Fruit fly (Drosophila melanogaster) whole organism, pupa: ENCODE results near the gene mael.

Experiments used
- CG10348 ChIP-seq: fragments of 200-800 bp; sonication (Bioruptor generic); IDR thresholded peaks from 2 replicates; pipeline ENCODE4 v1.3.6; 2022; ENCODE audit warnings: missing biosample characterization, missing genetic modification characterization
- CG12605 ChIP-seq: fragments of 200-800 bp; sonication (Bioruptor generic); IDR thresholded peaks from 2 replicates; pipeline ENCODE4 v1.3.6; 2022; ENCODE audit warnings: missing biosample characterization, missing genetic modification characterization
- CG13204 ChIP-seq: fragments of 200-800 bp; sonication (Bioruptor generic); optimal IDR thresholded peaks from 2 replicates; lab custom pipeline; 2018; ENCODE audit warnings: missing biosample characterization, mild to moderate bottlenecking, missing genetic modification characterization, moderate library complexity
- CG14655 ChIP-seq: fragments of 200-800 bp; sonication (Bioruptor generic); optimal IDR thresholded peaks from 3 replicates; lab custom pipeline; 2017; ENCODE audit warnings: mild to moderate bottlenecking, missing biosample characterization, missing genetic modification reagents, missing genetic modification characterization
- CG15710 ChIP-seq: fragments of 200-800 bp; sonication (Bioruptor generic); optimal IDR thresholded peaks from 2 replicates; lab custom pipeline; 2018; ENCODE audit warnings: missing biosample characterization, mild to moderate bottlenecking, missing genetic modification characterization, moderate library complexity
- CG17806 ChIP-seq: fragments of 200-800 bp; sonication (Bioruptor generic); optimal IDR thresholded peaks from 2 replicates; lab custom pipeline; 2018; ENCODE audit warnings: missing biosample characterization, mild to moderate bottlenecking, missing genetic modification characterization, moderate library complexity
- CG32121 ChIP-seq: fragments of 200-800 bp; sonication (Bioruptor generic); IDR thresholded peaks from 2 replicates; pipeline ENCODE4 v1.3.6; 2022; ENCODE audit warnings: missing biosample characterization, missing genetic modification characterization
- CG34367 ChIP-seq: fragments of 200-800 bp; sonication (Bioruptor generic); optimal IDR thresholded peaks from 2 replicates; lab custom pipeline; 2018; ENCODE audit warnings: missing biosample characterization, mild to moderate bottlenecking, missing genetic modification characterization
- CG4496 ChIP-seq: fragments of 200-800 bp; sonication (Bioruptor generic); IDR thresholded peaks from 3 replicates; pipeline ENCODE4 v1.3.6; 2022; ENCODE audit warnings: missing biosample characterization, missing genetic modification characterization
- CG8159 ChIP-seq: fragments of 200-800 bp; sonication (Bioruptor generic); optimal IDR thresholded peaks from 3 replicates; lab custom pipeline; 2018; ENCODE audit warnings: missing biosample characterization, mild to moderate bottlenecking, missing genetic modification characterization, moderate library complexity
- CG8301 ChIP-seq: fragments of 200-800 bp; sonication (Bioruptor generic); optimal IDR thresholded peaks from 2 replicates; lab custom pipeline; 2018; ENCODE audit warnings: missing biosample characterization, mild to moderate bottlenecking, missing genetic modification characterization
- CG9948 ChIP-seq: fragments of 200-800 bp; sonication (Bioruptor generic); optimal IDR thresholded peaks from 2 replicates; lab custom pipeline; 2018; ENCODE audit warnings: missing biosample characterization, mild to moderate bottlenecking, missing genetic modification characterization, moderate library complexity
- D1 ChIP-seq: fragments of 200-800 bp; sonication (Bioruptor generic); optimal IDR thresholded peaks from 2 replicates; lab custom pipeline; 2018; ENCODE audit warnings: missing biosample characterization, mild to moderate bottlenecking, missing genetic modification characterization, moderate library complexity
- EcR ChIP-seq: fragments of 200-800 bp; sonication (Bioruptor generic); optimal IDR thresholded peaks from 3 replicates; lab custom pipeline; 2019; ENCODE audit warnings: missing biosample characterization, missing genetic modification characterization, mild to moderate bottlenecking, moderate library complexity, missing genetic modification reagents
- Ets98B ChIP-seq: fragments of 200-800 bp; sonication (Bioruptor generic); IDR thresholded peaks from 2 replicates; pipeline ENCODE4 v1.3.6; 2022; ENCODE audit warnings: missing biosample characterization, missing genetic modification characterization
- Pif1A ChIP-seq: fragments of 200-800 bp; sonication (Bioruptor generic); optimal IDR thresholded peaks from 3 replicates; lab custom pipeline; 2016; ENCODE audit warnings: missing biosample characterization, missing genetic modification characterization
- Pif1B ChIP-seq: fragments of 200-800 bp; sonication (Bioruptor generic); optimal IDR thresholded peaks from 3 replicates; lab custom pipeline; 2016; ENCODE audit warnings: missing biosample characterization, missing genetic modification characterization
- Snoo ChIP-seq: fragments of 200-800 bp; sonication (Bioruptor generic); optimal IDR thresholded peaks from 3 replicates; lab custom pipeline; 2017; ENCODE audit warnings: missing biosample characterization, mild to moderate bottlenecking, missing genetic modification characterization, inconsistent platforms
- fd96Ca ChIP-seq: fragments of 200-800 bp; sonication (Bioruptor generic); IDR thresholded peaks from 3 replicates; pipeline ENCODE4 v1.3.6; 2022; ENCODE audit warnings: missing biosample characterization, missing genetic modification characterization
- gl ChIP-seq: fragments of 200-800 bp; sonication (Bioruptor generic); optimal IDR thresholded peaks from 2 replicates; lab custom pipeline; 2018; ENCODE audit warnings: missing biosample characterization, mild to moderate bottlenecking, missing genetic modification characterization
- rn ChIP-seq: fragments of 200-800 bp; sonication (Bioruptor generic); IDR thresholded peaks from 2 replicates; pipeline ENCODE4 v1.3.6; 2022; ENCODE audit warnings: missing biosample characterization, missing genetic modification characterization

mael gene

dm6 chr3L:22724046-22724771, 3.2 kb downstream of the mael start:
- no peak for TF ChIP-seq Ets98B
- TF ChIP-seq CG8159 (tag; lab: Kevin White, UChicago): no peak
- no peak for TF ChIP-seq CG14655 (GFP tag; lab: Kevin White, UChicago)
- no peak for TF ChIP-seq D1 (tag; lab: Kevin White, UChicago)
- no peak for TF ChIP-seq gl (tag; lab: Kevin White, UChicago)
- no peak for TF ChIP-seq Snoo (tag; lab: Kevin White, UChicago)
- TF ChIP-seq CG17806: no peak
- TF ChIP-seq CG8301 (tag; lab: Kevin White, UChicago): no peak
- no peak for TF ChIP-seq CG32121 (GFP tag; lab: Robert Waterston, UW)
- no peak for TF ChIP-seq CG10348
- TF ChIP-seq CG13204 (GFP tag; lab: Kevin White, UChicago): no peak
- no peak for TF ChIP-seq Pif1B (GFP tag; lab: Kevin White, UChicago)
- no peak for TF ChIP-seq CG15710 (tag; lab: Kevin White, UChicago)
- TF ChIP-seq fd96Ca (GFP tag; lab: Robert Waterston, UW): no peak
- no peak for TF ChIP-seq CG4496
- no peak for TF ChIP-seq CG34367 (tag; lab: Kevin White, UChicago)
- no peak for TF ChIP-seq Pif1A

dm6 chr3L:22727739-22728335, 6.8 kb downstream of the mael start, which contains the start of the genes CG14450 and CG11367:
Gene CG14450, minus strand, starts transcription at chr3L:22727789.
Gene CG11367, plus strand, starts transcription at chr3L:22728111.
- TF ChIP-seq CG17806: no peak
- TF ChIP-seq EcR (GFP tag; lab: Kevin White, UChicago): peak; percentile 18
- peak; percentile 67 for TF ChIP-seq CG13204 (GFP tag; lab: Kevin White, UChicago)
- peak; percentile 26; the same call in 1 of the 2 replicates for TF ChIP-seq Ets98B
- TF ChIP-seq CG4496: 0 out of 3 replicates have a peak, but pooled peaks have one; percentile 19
- no peak for TF ChIP-seq CG8301 (tag; lab: Kevin White, UChicago)
- peak; percentile 55 for TF ChIP-seq Pif1B (GFP tag; lab: Kevin White, UChicago)
- TF ChIP-seq CG9948 (tag; lab: Kevin White, UChicago): no peak
- no peak for TF ChIP-seq gl (tag; lab: Kevin White, UChicago)
- no peak for TF ChIP-seq CG15710 (tag; lab: Kevin White, UChicago)
- TF ChIP-seq CG12605 (GFP tag; lab: Robert Waterston, UW): 0 out of 2 replicates have a peak, but pooled peaks have one; percentile 34

dm6 chr3L:22729466-22729865, 8.5 kb downstream of the mael start, which contains the start of gene CG32454:
Gene CG32454, plus strand, starts transcription at chr3L:22729766.
- TF ChIP-seq EcR (GFP tag; lab: Kevin White, UChicago) (no peak), CG17806 (no peak), Pif1B (GFP tag; lab: Kevin White, UChicago) (no peak), fd96Ca (GFP tag; lab: Robert Waterston, UW) (no peak)

dm6 chr3L:22731393-22731792, 10.4 kb downstream of the mael start:
- TF ChIP-seq Snoo (tag; lab: Kevin White, UChicago) (no peak), CG9948 (tag; lab: Kevin White, UChicago) (no peak), CG12605 (GFP tag; lab: Robert Waterston, UW) (no peak)

dm6 chr3L:22733607-22734006, 12.6 kb downstream of the mael start:
- no peak for TF ChIP-seq CG15710 (tag; lab: Kevin White, UChicago)
- no peak for TF ChIP-seq CG8159 (tag; lab: Kevin White, UChicago)
- no peak for TF ChIP-seq CG34367 (tag; lab: Kevin White, UChicago)
- TF ChIP-seq Snoo (tag; lab: Kevin White, UChicago): no peak
- no peak for TF ChIP-seq CG32121 (GFP tag; lab: Robert Waterston, UW)
- no peak for TF ChIP-seq CG17806
- no peak for TF ChIP-seq CG12605 (GFP tag; lab: Robert Waterston, UW)
- TF ChIP-seq Pif1A: no peak
- TF ChIP-seq rn: no peak

dm6 chr3L:22737732-22738611, 17.0 kb downstream of the mael start, which contains the start of gene CG11241:
Gene CG11241, minus strand, starts transcription at chr3L:22738420.
- TF ChIP-seq EcR (GFP tag; lab: Kevin White, UChicago): peak; percentile 79
- no peak for TF ChIP-seq CG34367 (tag; lab: Kevin White, UChicago)
- TF ChIP-seq, all 21 proteins: peak for 1
